Worm (Caenorhabditis elegans) whole organism, L4 larva: ENCODE measurements around the gene C34F11.5.

Experiments used
- D1046.2 ChIP-seq: fragments of 200-800 bp; sonication (Bioruptor generic); IDR thresholded peaks from 2 replicates; pipeline ENCODE4 v1.3.6; 2022; ENCODE audit warnings: missing genetic modification characterization, missing compliant biosample characterization
- F10B5.3 ChIP-seq: sonication (generic microtip); optimal IDR thresholded peaks from 2 replicates; lab custom pipeline; 2016; ENCODE audit warnings: mild to moderate bottlenecking, missing genetic modification characterization, missing compliant biosample characterization
- T20F7.1 ChIP-seq: fragments of 200-800 bp; sonication (Bioruptor generic); optimal IDR thresholded peaks from 2 replicates; lab custom pipeline; 2018; ENCODE audit warnings: mild to moderate bottlenecking, missing genetic modification characterization, missing compliant biosample characterization
- T26A8.4 ChIP-seq: fragments of 200-800 bp; sonication (Bioruptor generic); IDR thresholded peaks from 2 replicates; pipeline ENCODE4 v1.3.6; 2022; ENCODE audit warnings: missing genetic modification characterization, missing compliant biosample characterization
- Y75B8A.6 ChIP-seq: fragments of 200-800 bp; sonication (Bioruptor generic); IDR thresholded peaks from 2 replicates; pipeline ENCODE4 v1.3.6; 2022; ENCODE audit warnings: missing genetic modification reagents, missing genetic modification characterization, missing compliant biosample characterization
- aha-1 ChIP-seq: fragments of 150-350 bp; peaks from one replicate; lab custom pipeline; 2014; ENCODE audit warnings: missing biosample characterization, missing genetic modification characterization
- ceh-20 ChIP-seq: fragments of 200-800 bp; sonication (Bioruptor generic); IDR thresholded peaks from 2 replicates; pipeline ENCODE4 v1.3.6; 2022; ENCODE audit warnings: missing genetic modification reagents, missing genetic modification characterization, missing compliant biosample characterization
- cey-2 ChIP-seq: sonication (generic microtip); optimal IDR thresholded peaks from 3 replicates; lab custom pipeline; 2017; ENCODE audit warnings: missing genetic modification characterization, mild to moderate bottlenecking, missing compliant biosample characterization, antibody characterized with exemption, borderline replicate concordance; ENCODE audit not compliant: insufficient read depth
- daf-16 ChIP-seq, 3 experiments: sonication (generic microtip); optimal IDR thresholded peaks; 2 replicates each; lab custom pipeline; 2016 to 2017; ENCODE audit warnings: missing genetic modification characterization in 3 of 3, missing genetic modification reagents in 3 of 3, mild to moderate bottlenecking in 2 of 3, missing compliant biosample characterization in 2 of 3, missing biosample characterization in 1 of 3, moderate library complexity in 1 of 3
- dmd-6 ChIP-seq: fragments of 200-800 bp; sonication (Bioruptor generic); IDR thresholded peaks from 2 replicates; pipeline ENCODE4 v1.3.6; 2022; ENCODE audit warnings: missing genetic modification reagents, missing genetic modification characterization, missing compliant biosample characterization
- dve-1 ChIP-seq: sonication (generic microtip); optimal IDR thresholded peaks from 2 replicates; lab custom pipeline; 2017; ENCODE audit warnings: antibody characterized with exemption, mild to moderate bottlenecking, missing genetic modification characterization, missing compliant biosample characterization; ENCODE audit not compliant: insufficient read depth
- gei-8 ChIP-seq: fragments of 200-800 bp; sonication (Bioruptor generic); optimal IDR thresholded peaks from 2 replicates; lab custom pipeline; 2018; ENCODE audit warnings: mild to moderate bottlenecking, missing genetic modification characterization, missing compliant biosample characterization
- hif-1 ChIP-seq, 2 experiments: sonication (generic microtip); optimal IDR thresholded peaks; 2 replicates each; lab custom pipeline; 2016 to 2017; ENCODE audit warnings: missing compliant biosample characterization in 2 of 2, missing genetic modification characterization in 2 of 2, missing genetic modification reagents in 2 of 2, missing genotype in 2 of 2, mild to moderate bottlenecking in 1 of 2
- hlh-11 ChIP-seq: fragments of 200-800 bp; sonication (Bioruptor generic); optimal IDR thresholded peaks from 2 replicates; lab custom pipeline; 2018; ENCODE audit warnings: mild to moderate bottlenecking, missing genetic modification characterization, missing compliant biosample characterization
- hlh-30 ChIP-seq: sonication (generic microtip); optimal IDR thresholded peaks from 2 replicates; lab custom pipeline; 2017; ENCODE audit warnings: antibody characterized with exemption, mild to moderate bottlenecking, missing genetic modification characterization, missing compliant biosample characterization; ENCODE audit not compliant: insufficient read depth
- hmg-1.1 ChIP-seq: fragments of 200-800 bp; sonication (Bioruptor generic); IDR thresholded peaks from 2 replicates; pipeline ENCODE4 v1.3.6; 2022; ENCODE audit warnings: missing genetic modification reagents, missing genetic modification characterization, missing compliant biosample characterization
- lin-1 ChIP-seq: fragments of 200-800 bp; sonication (Bioruptor generic); IDR thresholded peaks from 2 replicates; pipeline ENCODE4 v1.3.6; 2022; ENCODE audit warnings: missing genetic modification reagents, missing genetic modification characterization, missing compliant biosample characterization
- lin-38 ChIP-seq: fragments of 200-800 bp; sonication (Bioruptor generic); IDR thresholded peaks from 2 replicates; pipeline ENCODE4 v1.3.6; 2022; ENCODE audit warnings: missing genetic modification reagents, missing genetic modification characterization, missing compliant biosample characterization
- lsy-2 ChIP-seq, 2 experiments: fragments of 150-350 bp in 1 of 2; sonication (generic microtip) in 1 of 2; optimal IDR thresholded peaks; 2 replicates each; lab custom pipeline; 2014 to 2017; ENCODE audit warnings: missing biosample characterization in 2 of 2, missing genetic modification characterization in 2 of 2
- mdt-29 ChIP-seq: fragments of 200-800 bp; sonication (Bioruptor generic); IDR thresholded peaks from 2 replicates; pipeline ENCODE4 v1.3.6; 2022; ENCODE audit warnings: missing genetic modification reagents, missing genetic modification characterization, missing compliant biosample characterization
- mep-1 ChIP-seq: fragments of 150-350 bp; sonication (generic microtip); optimal IDR thresholded peaks from 3 replicates; lab custom pipeline; 2014; ENCODE audit warnings: missing biosample characterization, missing genetic modification characterization
- mes-2 ChIP-seq: sonication (generic microtip); optimal IDR thresholded peaks from 2 replicates; lab custom pipeline; 2016; ENCODE audit warnings: missing genotype, mild to moderate bottlenecking, missing genetic modification characterization, missing compliant biosample characterization; ENCODE audit not compliant: poor library complexity, severe bottlenecking
- mxl-3 ChIP-seq: fragments of 200-800 bp; sonication (Bioruptor generic); optimal IDR thresholded peaks from 2 replicates; lab custom pipeline; 2018; ENCODE audit warnings: mild to moderate bottlenecking, missing genetic modification characterization, missing compliant biosample characterization
- nhr-10 ChIP-seq: fragments of 150-350 bp; optimal IDR thresholded peaks from 2 replicates; lab custom pipeline; 2014; ENCODE audit warnings: missing biosample characterization, missing genetic modification characterization
- nhr-102 ChIP-seq: sonication (generic microtip); optimal IDR thresholded peaks from 2 replicates; lab custom pipeline; 2016; ENCODE audit warnings: mild to moderate bottlenecking, missing genetic modification characterization, moderate library complexity, missing compliant biosample characterization
- nhr-28 ChIP-seq: fragments of 150-350 bp; optimal IDR thresholded peaks from 2 replicates; lab custom pipeline; 2014; ENCODE audit warnings: missing biosample characterization, missing genetic modification characterization
- nhr-48 ChIP-seq: sonication (generic microtip); optimal IDR thresholded peaks from 2 replicates; lab custom pipeline; 2016; ENCODE audit warnings: mild to moderate bottlenecking, missing genetic modification characterization, missing compliant biosample characterization
- nhr-6 ChIP-seq: fragments of 150-350 bp; optimal IDR thresholded peaks from 2 replicates; lab custom pipeline; 2014; ENCODE audit warnings: missing biosample characterization, missing genetic modification characterization
- nhr-77 ChIP-seq: fragments of 150-350 bp; optimal IDR thresholded peaks from 2 replicates; lab custom pipeline; 2014; ENCODE audit warnings: missing biosample characterization, missing genetic modification characterization
- pha-4 ChIP-seq, 2 experiments: fragments of 150-350 bp in 1 of 2; fragments of 200-800 bp in 1 of 2; sonication (Bioruptor generic) in 1 of 2; IDR thresholded peaks in 1 of 2; optimal IDR thresholded peaks in 1 of 2; 2 replicates each; pipeline versions ENCODE4 v1.3.6 to Lab custom; 2014 to 2022; ENCODE audit warnings: missing genetic modification characterization in 2 of 2, missing genetic modification reagents in 2 of 2, missing biosample characterization in 1 of 2, missing compliant biosample characterization in 1 of 2
- php-3 ChIP-seq: fragments of 200-800 bp; sonication (Bioruptor generic); IDR thresholded peaks from 2 replicates; pipeline ENCODE4 v1.3.6; 2022; ENCODE audit warnings: missing genetic modification reagents, missing genetic modification characterization, missing compliant biosample characterization
- pqm-1 ChIP-seq: sonication (generic microtip); optimal IDR thresholded peaks from 2 replicates; lab custom pipeline; 2017; ENCODE audit warnings: missing biosample characterization, missing genetic modification characterization
- saeg-2 ChIP-seq: fragments of 200-800 bp; sonication (Bioruptor generic); IDR thresholded peaks from 2 replicates; pipeline ENCODE4 v1.3.6; 2022; ENCODE audit warnings: missing genetic modification reagents, missing genetic modification characterization, missing compliant biosample characterization
- spr-1 ChIP-seq: sonication (generic microtip); optimal IDR thresholded peaks from 2 replicates; lab custom pipeline; 2016; ENCODE audit warnings: mild to moderate bottlenecking, missing genetic modification characterization, missing compliant biosample characterization
- tra-1 ChIP-seq: fragments of 200-800 bp; sonication (Bioruptor generic); IDR thresholded peaks from 2 replicates; pipeline ENCODE4 v1.3.6; 2022; ENCODE audit warnings: missing genetic modification reagents, missing genetic modification characterization, missing compliant biosample characterization
- unc-39 ChIP-seq: sonication (generic microtip); optimal IDR thresholded peaks from 2 replicates; lab custom pipeline; 2017; ENCODE audit warnings: missing biosample characterization, missing genetic modification characterization
- unc-62 ChIP-seq, 3 experiments: fragments of 150-350 bp in 1 of 3; sonication (generic microtip); optimal IDR thresholded peaks in 2 of 3; peaks in 1 of 3; 1 replicate in 1 of 3; 2 replicates in 2 of 3; lab custom pipeline; 2014 to 2017; ENCODE audit warnings: missing biosample characterization in 3 of 3, missing genetic modification characterization in 3 of 3, missing genetic modification reagents in 3 of 3, missing genotype in 1 of 3
- zip-2 ChIP-seq: fragments of 150-350 bp; optimal IDR thresholded peaks from 2 replicates; lab custom pipeline; 2014; ENCODE audit warnings: missing biosample characterization, missing genetic modification characterization
- ztf-7 ChIP-seq: fragments of 150-350 bp; optimal IDR thresholded peaks from 2 replicates; lab custom pipeline; 2014; ENCODE audit warnings: missing biosample characterization, missing genetic modification characterization

Gene C34F11.5

DNA sequence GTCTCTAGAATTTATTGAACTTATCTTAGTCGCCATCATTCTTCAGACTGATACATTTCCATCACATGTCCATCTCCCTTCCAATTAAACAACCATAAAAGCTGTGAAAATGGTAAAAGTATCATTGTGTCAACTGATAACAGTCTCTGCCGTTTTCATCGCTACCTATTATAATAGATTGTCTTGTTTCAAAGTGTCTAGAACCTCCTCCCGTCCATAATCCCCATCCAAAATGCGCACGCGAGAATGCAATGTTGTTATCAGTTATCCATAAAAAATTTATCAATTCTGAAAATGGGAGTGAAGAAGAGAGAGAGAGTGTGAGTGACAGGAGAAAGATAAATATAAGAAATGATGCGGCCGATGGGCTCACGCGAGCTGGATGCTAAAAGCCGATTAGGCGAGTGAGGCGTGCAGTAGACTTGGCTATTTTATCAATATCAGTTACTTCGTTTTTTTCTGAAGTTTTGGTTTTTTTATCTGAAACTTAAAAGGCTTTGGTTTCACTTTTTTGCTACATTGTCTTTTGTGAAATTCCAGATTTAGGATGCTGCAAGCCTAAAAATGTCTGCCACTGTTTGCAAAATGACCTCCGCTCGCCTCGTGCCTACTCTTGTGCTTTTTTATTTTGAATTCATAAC is 6.4 kb downstream of the C34F11.5 start:
- TF ChIP-seq unc-62 (GFP tag; optimal IDR thresholded peaks at IDR 0.05 in 1 of 2; lab: Kevin White, UChicago) (no peak), unc-62 (tag; optimal IDR thresholded peaks at IDR 0.05; lab: Kevin White, UChicago) (no peak), saeg-2 (GFP tag; lab: Robert Waterston, UW) (peak; percentile 82), T26A8.4 (GFP tag; lab: Robert Waterston, UW) (peak; percentile 43; the same call in 1 of the 2 replicates), ztf-7 (tag; lab: Kevin White, UChicago) (no peak), D1046.2 (GFP tag; lab: Robert Waterston, UW) (no peak), lin-38 (peak; percentile 27; the same call in 1 of the 2 replicates), Y75B8A.6 (no peak), aha-1 (tag; lab: Kevin White, UChicago) (peak; percentile 91), nhr-102 (tag; lab: Kevin White, UChicago) (peak; percentile 81), T20F7.1 (GFP tag; lab: Kevin White, UChicago) (peak; percentile 63), unc-39 (tag; lab: Kevin White, UChicago) (no peak), gei-8 (GFP tag; lab: Kevin White, UChicago) (peak; percentile 21), hlh-30 (tag; lab: Kevin White, UChicago) (peak; percentile 55), F10B5.3 (no peak), pha-4 (GFP tag; IDR thresholded peaks at IDR 0.05; lab: Robert Waterston, UW) (peak; percentile 54), pha-4 (tag; optimal IDR thresholded peaks at IDR 0.05; lab: Kevin White, UChicago) (no peak), nhr-48 (peak; percentile 84), dve-1 (tag; lab: Kevin White, UChicago) (peak; percentile 97), cey-2 (tag; lab: Kevin White, UChicago) (peak; percentile 51), tra-1 (peak; percentile 98), ceh-20 (GFP tag; lab: Robert Waterston, UW) (peak; percentile 63), nhr-28 (tag; lab: Kevin White, UChicago) (peak; percentile 76), hmg-1.1 (GFP tag; lab: Robert Waterston, UW) (0 out of 2 replicates have a peak, but pooled peaks have one; percentile 25), daf-16 (GFP tag; optimal IDR thresholded peaks at IDR 0.05; lab: Kevin White, UChicago) (peak in 1 of 2 experiments; percentile 89), daf-16 (tag; optimal IDR thresholded peaks at IDR 0.05; lab: Kevin White, UChicago) (peak; percentile 83), php-3 (GFP tag; lab: Robert Waterston, UW) (peak; percentile 99), lsy-2 (tag; optimal IDR thresholded peaks at IDR 0.05; lab: Kevin White, UChicago) (peak in 1 of 2 experiments; percentile 25), mdt-29 (GFP tag; lab: Robert Waterston, UW) (0 out of 2 replicates have a peak, but pooled peaks have one; percentile 30), mxl-3 (GFP tag; lab: Kevin White, UChicago) (peak; percentile 21), hlh-11 (tag; lab: Kevin White, UChicago) (peak; percentile 91), dmd-6 (peak; percentile 95), mes-2 (tag; lab: Kevin White, UChicago) (peak; percentile 45), hif-1 (tag; optimal IDR thresholded peaks at IDR 0.05; lab: Kevin White, UChicago) (no peak), nhr-77 (peak; percentile 50), nhr-6 (peak; percentile 31), lin-1 (peak; percentile 76), pqm-1 (tag; lab: Kevin White, UChicago) (peak; percentile 91), spr-1 (tag; lab: Kevin White, UChicago) (peak; percentile 3), zip-2 (tag; lab: Kevin White, UChicago) (no peak), mep-1 (tag; lab: Kevin White, UChicago) (peak; percentile 36), nhr-10 (tag; lab: Kevin White, UChicago) (peak; percentile 50)
